Worm (Caenorhabditis elegans): ENCODE measurements around the gene lro-1.

- TF ChIP-seq him-1 (tag; optimal IDR thresholded peaks at IDR 0.05): no peak
- no peak for TF ChIP-seq W03F9.2 (tag; optimal IDR thresholded peaks at IDR 0.05)
- TF ChIP-seq dao-5 (tag; optimal IDR thresholded peaks at IDR 0.05): no peak
Observed at ce11 chrX:6232998-6233626, 38.8 kb upstream of the lro-1 start, which contains the start of gene C14F11.4.
